Worm (Caenorhabditis elegans): ENCODE measurements around the gene C04F5.2.

The C04F5.2 gene

DNA sequence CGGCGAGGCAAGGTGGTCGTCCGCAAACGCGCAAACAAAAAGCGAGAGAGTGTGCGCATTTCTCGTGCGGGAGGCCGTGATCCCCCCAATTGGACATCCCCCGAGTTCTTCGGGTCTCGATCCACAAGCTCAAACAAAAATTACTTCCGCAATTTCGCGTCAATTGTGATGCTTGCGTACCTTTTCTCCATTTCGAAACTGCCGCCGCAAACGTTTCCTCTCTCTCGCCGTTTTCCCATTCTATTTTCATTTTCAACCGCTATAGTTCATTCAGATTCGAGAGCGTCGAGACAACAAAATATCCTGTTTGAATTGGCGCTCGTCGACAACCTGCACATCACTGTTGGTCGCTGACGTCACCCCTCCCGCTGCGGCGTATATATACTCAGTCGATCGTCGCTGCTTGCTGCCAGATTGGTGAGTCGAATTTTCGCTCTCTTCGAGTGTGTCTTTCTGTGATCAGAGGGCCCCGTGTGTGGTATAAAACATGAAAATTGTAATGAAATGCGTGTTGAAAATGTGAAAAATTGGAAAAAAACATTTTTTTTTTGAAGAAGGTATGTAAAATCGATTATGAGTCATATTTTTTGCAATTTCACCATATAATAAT is 47.5 kb downstream of the C04F5.2 start, which contains the start of the genes pqn-51 and K11D12.14 (continued):
- TF ChIP-seq snpc-4 (tag; optimal IDR thresholded peaks at IDR 0.05) (peak; percentile 59), pqm-1 (tag; optimal IDR thresholded peaks at IDR 0.05) (peak; percentile 81), mdl-1 (tag; optimal IDR thresholded peaks at IDR 0.05) (no peak), lsy-12 (tag; optimal IDR thresholded peaks at IDR 0.05) (peak; percentile 77), nfya-1 (tag; optimal IDR thresholded peaks at IDR 0.05; ENCODE audit: insufficient read depth) (peak; percentile 95), unc-39 (tag; optimal IDR thresholded peaks at IDR 0.05) (no peak), egl-5 (tag; optimal IDR thresholded peaks at IDR 0.05) (peak; percentile 89), lin-39 (tag; optimal IDR thresholded peaks at IDR 0.05) (peak; percentile 85), nhr-76 (tag; optimal IDR thresholded peaks at IDR 0.05) (no peak), nhr-28 (tag; optimal IDR thresholded peaks at IDR 0.05) (no peak), fkh-2 (tag; optimal IDR thresholded peaks at IDR 0.05) (no peak), elt-2 (tag; optimal IDR thresholded peaks at IDR 0.05) (peak; percentile 85), skn-1 (tag; optimal IDR thresholded peaks at IDR 0.05) (peak; percentile 77), ceh-9 (tag; optimal IDR thresholded peaks at IDR 0.05) (no peak), jun-1 (tag; optimal IDR thresholded peaks at IDR 0.05) (peak; percentile 95)

ce11 chrV:5046558-5046957 is 50.4 kb downstream of the C04F5.2 start:
- TF ChIP-seq ama-1 (optimal IDR thresholded peaks at IDR 0.05): no peak
- no peak for TF ChIP-seq fkh-10 (GFP tag; optimal IDR thresholded peaks at IDR 0.05)
- no peak for TF ChIP-seq nhr-12 (tag; optimal IDR thresholded peaks at IDR 0.05)
- TF ChIP-seq elt-1 (tag; optimal IDR thresholded peaks at IDR 0.05): no peak
- no peak for TF ChIP-seq ztf-11 (tag; optimal IDR thresholded peaks at IDR 0.05)
- no peak for TF ChIP-seq egl-27 (tag; optimal IDR thresholded peaks at IDR 0.05)
- TF ChIP-seq zag-1 (tag; optimal IDR thresholded peaks at IDR 0.05): no peak

- no peak for TF ChIP-seq unc-39 (tag; optimal IDR thresholded peaks at IDR 0.05)
- no peak for TF ChIP-seq elt-2 (tag; optimal IDR thresholded peaks at IDR 0.05)
Measured at ce11 chrV:5046103-5046502, 50.8 kb downstream of the C04F5.2 start, which contains the start of gene exc-14. Gene exc-14, minus strand, starts transcription at chrV:5046203.
